Fruit fly (Drosophila melanogaster): ENCODE data around the gene IKKbeta.

DNA sequence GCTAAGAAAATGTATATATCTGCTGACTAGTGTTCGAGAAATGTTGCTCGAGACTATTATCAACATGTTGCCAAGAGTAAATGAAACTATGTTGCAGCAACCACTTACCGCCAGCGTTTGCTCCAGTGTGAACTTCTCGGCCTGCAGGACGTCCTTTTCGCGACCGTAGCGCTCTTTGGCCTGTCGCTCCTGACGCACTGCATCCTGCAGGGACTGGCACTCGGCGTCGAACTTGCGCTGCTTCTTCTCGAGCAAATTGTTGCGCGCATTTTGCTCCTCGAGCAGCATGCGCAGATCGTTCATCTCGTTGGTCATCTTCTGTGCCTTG is 23.3 kb upstream of the IKKbeta start:
- TF ChIP-seq Hr96 (GFP tag; optimal IDR thresholded peaks at IDR 0.05), result no peak
- TF ChIP-seq bab1 (GFP tag; optimal IDR thresholded peaks at IDR 0.05), result no peak
- no peak for TF ChIP-seq CG12768 (GFP tag; optimal IDR thresholded peaks at IDR 0.05)
